Worm (Caenorhabditis elegans) whole organism, early embryonic: Measurements from ENCODE around the gene nas-17.

ENCODE experiments used
- ama-1 ChIP-seq: fragments of 150-350 bp; optimal IDR thresholded peaks from 2 replicates; lab custom pipeline; 2014
- ceh-13 ChIP-seq: fragments of 200-800 bp; sonication (Bioruptor generic); optimal IDR thresholded peaks from 2 replicates; lab custom pipeline; 2018; ENCODE audit warnings: mild to moderate bottlenecking, missing genetic modification characterization, missing compliant biosample characterization
- ceh-36 ChIP-seq: sonication (generic microtip); optimal IDR thresholded peaks from 2 replicates; lab custom pipeline; 2016; ENCODE audit warnings: missing genetic modification characterization, inconsistent platforms, missing compliant biosample characterization
- flt-1 ChIP-seq: fragments of 200-800 bp; sonication (Bioruptor generic); IDR thresholded peaks from 2 replicates; pipeline ENCODE4 v1.3.6; 2022; ENCODE audit warnings: missing genetic modification characterization, missing compliant biosample characterization
- hmbx-1 ChIP-seq: sonication (generic microtip); optimal IDR thresholded peaks from 2 replicates; lab custom pipeline; 2016; ENCODE audit warnings: mild to moderate bottlenecking, missing genetic modification characterization, missing compliant biosample characterization
- hnd-1 ChIP-seq: sonication (generic microtip); optimal IDR thresholded peaks from 2 replicates; lab custom pipeline; 2016; ENCODE audit warnings: missing genetic modification characterization, missing compliant biosample characterization
- tbx-37 ChIP-seq: fragments of 200-800 bp; sonication (Bioruptor generic); conservative IDR thresholded peaks from 2 replicates; pipeline ENCODE4 v1.3.6; 2022; ENCODE audit warnings: missing genetic modification reagents, missing genetic modification characterization, missing compliant biosample characterization
- tra-4 ChIP-seq: sonication (generic microtip); optimal IDR thresholded peaks from 2 replicates; lab custom pipeline; 2017; ENCODE audit warnings: missing genetic modification characterization, missing compliant biosample characterization

- TF ChIP-seq ceh-13 (no peak), flt-1 (GFP tag; lab: Robert Waterston, UW) (no peak), hnd-1 (tag; lab: Kevin White, UChicago) (no peak), ama-1 (lab: Kevin White, UChicago) (no peak), ceh-36 (tag; lab: Kevin White, UChicago) (no peak), tra-4 (tag; lab: Kevin White, UChicago) (no peak), tbx-37 (no peak), hmbx-1 (tag; lab: Kevin White, UChicago) (no peak)
These were observed 8.9 kb upstream of the nas-17 start, which contains the start of gene col-155 for ce11 chrV:11389776-11390175.
